Worm (Caenorhabditis elegans): ENCODE results near the gene ucr-1.

DNA sequence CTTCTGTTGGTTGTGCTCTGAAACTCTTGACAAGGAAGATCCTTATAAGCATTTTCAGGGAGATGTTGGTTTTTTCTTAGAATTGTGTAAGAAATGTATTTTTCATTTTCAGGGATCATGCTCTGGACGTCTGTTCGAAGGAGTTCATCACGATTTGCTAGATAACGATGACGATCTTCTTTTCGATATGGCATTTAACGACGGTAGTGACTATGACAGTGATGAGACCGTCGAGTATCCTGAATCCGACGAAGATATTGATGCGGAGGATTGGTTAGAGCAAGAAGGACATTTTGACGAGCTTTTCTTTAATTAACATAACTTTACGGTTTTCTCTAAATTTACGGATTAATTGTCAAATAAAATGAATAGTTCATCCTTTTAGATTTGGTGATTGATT, 3.2 kb upstream of the ucr-1 start:
- TF ChIP-seq mdl-1 (tag; optimal IDR thresholded peaks at IDR 0.05) (no peak), R02D3.7 (tag; optimal IDR thresholded peaks at IDR 0.05) (no peak), lsy-2 (tag; optimal IDR thresholded peaks at IDR 0.05) (no peak), unc-62 (GFP tag; optimal IDR thresholded peaks at IDR 0.05) (no peak), nhr-12 (tag; optimal IDR thresholded peaks at IDR 0.05) (no peak), sem-4 (tag; optimal IDR thresholded peaks at IDR 0.05) (no peak)

Measured in whole organism, L2 larva.